Fruit fly (Drosophila melanogaster): ENCODE measurements around the gene tin.
A peak's percentile ranks its signal among the peaks of the same experiment; 100 is the strongest.

tin gene

dm6 chr3R:21359375-21360191, 19.2 kb upstream of the tin start (continued):
- TF ChIP-seq CG7963 (GFP tag; IDR thresholded peaks at IDR 0.05; ENCODE audit: partially characterized antibody) (0 out of 3 replicates have a peak, but pooled peaks have one; percentile 49), HmgZ (tag; optimal IDR thresholded peaks at IDR 0.05) (peak; percentile 32), CG2116 (GFP tag; optimal IDR thresholded peaks at IDR 0.05) (peak; percentile 72), Scr (GFP tag; IDR thresholded peaks at IDR 0.05; ENCODE audit: partially characterized antibody) (peak; percentile 79), Elba2 (GFP tag; optimal IDR thresholded peaks at IDR 0.05) (peak; percentile 17), HLH4C (GFP tag; IDR thresholded peaks at IDR 0.05; ENCODE audit: partially characterized antibody) (peak; percentile 69; the same call in 2 of the 3 replicates), bbx (GFP tag; IDR thresholded peaks at IDR 0.05; ENCODE audit: partially characterized antibody) (peak; percentile 47; the same call in 1 of the 2 replicates), trem (tag; optimal IDR thresholded peaks at IDR 0.05) (peak; percentile 59), CG14050 (GFP tag; IDR thresholded peaks at IDR 0.05) (no peak), Dll (GFP tag; IDR thresholded peaks at IDR 0.05; ENCODE audit: partially characterized antibody) (peak; percentile 80), pzg (GFP tag; optimal IDR thresholded peaks at IDR 0.05) (peak; percentile 32), Eip74EF (GFP tag; optimal IDR thresholded peaks at IDR 0.05) (no peak), CG4730 (GFP tag; IDR thresholded peaks at IDR 0.05) (no peak), cg (GFP tag; optimal IDR thresholded peaks at IDR 0.05) (peak; percentile 82), HmgD (GFP tag; optimal IDR thresholded peaks at IDR 0.05) (no peak)

dm6 chr3R:21360192-21360535, 18.6 kb upstream of the tin start:
- TF ChIP-seq CG2129 (GFP tag; IDR thresholded peaks at IDR 0.05; ENCODE audit: partially characterized antibody) (0 out of 2 replicates have a peak, but pooled peaks have one; percentile 38), Dip3 (GFP tag; optimal IDR thresholded peaks at IDR 0.05) (no peak), mld (GFP tag; IDR thresholded peaks at IDR 0.05; ENCODE audit: partially characterized antibody) (0 out of 3 replicates have a peak, but pooled peaks have one; percentile 0), ssp (GFP tag; IDR thresholded peaks at IDR 0.05) (no peak), scrt (GFP tag; optimal IDR thresholded peaks at IDR 0.05) (peak; percentile 87), sna (GFP tag; IDR thresholded peaks at IDR 0.05; ENCODE audit: partially characterized antibody) (0 out of 2 replicates have a peak, but pooled peaks have one; percentile 20), CG1602 (GFP tag; optimal IDR thresholded peaks at IDR 0.05) (no peak), YL-1 (GFP tag; optimal IDR thresholded peaks at IDR 0.05) (peak; percentile 30), CG34224 (GFP tag; IDR thresholded peaks at IDR 0.05; ENCODE audit: partially characterized antibody) (0 out of 3 replicates have a peak, but pooled peaks have one; percentile 1), CG6791 (GFP tag; IDR thresholded peaks at IDR 0.05; ENCODE audit: partially characterized antibody) (0 out of 3 replicates have a peak, but pooled peaks have one; percentile 1), Dll (GFP tag; IDR thresholded peaks at IDR 0.05; ENCODE audit: partially characterized antibody) (peak; percentile 13; the same call in 1 of the 4 replicates), CG2678 (tag; optimal IDR thresholded peaks at IDR 0.05) (no peak), Ets65A (GFP tag) (no peak), nerfin-1 (tag; optimal IDR thresholded peaks at IDR 0.05) (peak; percentile 63), B-H2 (GFP tag; optimal IDR thresholded peaks at IDR 0.05) (no peak), CG4617 (GFP tag; optimal IDR thresholded peaks at IDR 0.05; ENCODE audit: borderline replicate concordance) (peak; percentile 35), Sox102F (GFP tag; optimal IDR thresholded peaks at IDR 0.05) (no peak), Asciz (GFP tag; optimal IDR thresholded peaks at IDR 0.05) (no peak), Med (GFP tag) (peak; percentile 38), MBD-R2 (GFP tag; IDR thresholded peaks at IDR 0.05) (peak; percentile 74), MESR4 (GFP tag; optimal IDR thresholded peaks at IDR 0.05) (peak; percentile 68), CG17385 (GFP tag; optimal IDR thresholded peaks at IDR 0.05) (peak; percentile 94), BtbVII (GFP tag; optimal IDR thresholded peaks at IDR 0.05) (no peak), CG8388 (GFP tag; optimal IDR thresholded peaks at IDR 0.05) (no peak)

Measured in whole organism, embryonic.